Worm (Caenorhabditis elegans): ENCODE data around the gene Y46G5A.38.
A peak's percentile ranks its signal among the peaks of the same experiment; 100 is the strongest.

The Y46G5A.38 gene

DNA sequence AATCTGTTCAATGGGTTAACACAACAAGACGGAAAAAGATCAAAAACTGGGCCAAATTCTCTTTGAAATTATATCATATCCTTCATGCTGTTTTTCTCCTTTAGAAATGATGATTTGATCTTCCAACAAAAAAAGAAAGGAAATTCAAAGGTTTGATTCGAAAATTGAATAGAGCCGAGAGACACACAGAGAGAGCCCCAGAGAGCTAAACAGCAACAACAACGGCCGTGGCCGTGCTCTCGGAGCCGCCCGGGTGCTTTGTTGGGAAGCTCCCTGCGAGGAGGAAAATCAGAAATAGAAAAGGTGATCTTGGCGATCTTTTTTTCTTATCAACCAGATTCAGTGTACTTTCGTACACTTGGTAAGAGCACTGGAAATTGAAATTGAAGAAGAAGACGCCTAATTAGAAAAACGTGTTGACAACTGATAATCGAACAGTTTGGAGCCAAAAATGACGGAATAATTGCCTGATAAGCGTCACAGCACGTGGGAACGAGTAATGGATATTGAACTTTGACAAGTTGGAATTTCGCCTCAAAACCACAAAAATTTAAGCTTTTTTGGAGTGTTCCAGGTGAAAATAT lies 29.5 kb upstream of the Y46G5A.38 start:
- TF ChIP-seq lsy-2 (tag; optimal IDR thresholded peaks at IDR 0.05) (peak in 1 of 2 experiments; percentile 3), elt-2 (tag; optimal IDR thresholded peaks at IDR 0.05) (peak; percentile 63), sup-37 (GFP tag; optimal IDR thresholded peaks at IDR 0.05) (no peak), pag-3 (tag; optimal IDR thresholded peaks at IDR 0.05; ENCODE audit: borderline replicate concordance, insufficient read depth) (no peak), lin-15B (tag; optimal IDR thresholded peaks at IDR 0.05) (no peak), fkh-10 (GFP tag; optimal IDR thresholded peaks at IDR 0.05) (peak; percentile 10), xbp-1 (tag; optimal IDR thresholded peaks at IDR 0.05) (no peak), grh-1 (GFP tag; IDR thresholded peaks at IDR 0.05) (no peak), swsn-7 (tag; optimal IDR thresholded peaks at IDR 0.05) (no peak), aha-1 (tag; optimal IDR thresholded peaks at IDR 0.05) (no peak), tlp-1 (tag; optimal IDR thresholded peaks at IDR 0.05) (no peak), dpl-1 (GFP tag; optimal IDR thresholded peaks at IDR 0.05) (no peak), lin-14 (GFP tag; optimal IDR thresholded peaks at IDR 0.05) (peak; percentile 52), nhr-20 (tag; optimal IDR thresholded peaks at IDR 0.05) (no peak), ztf-11 (tag; optimal IDR thresholded peaks at IDR 0.05) (no peak), zip-4 (GFP tag; optimal IDR thresholded peaks at IDR 0.05) (no peak), unc-62 (GFP tag; optimal IDR thresholded peaks at IDR 0.05) (no peak), zag-1 (tag; optimal IDR thresholded peaks at IDR 0.05) (no peak), hlh-4 (tag; optimal IDR thresholded peaks at IDR 0.05) (no peak), ets-5 (GFP tag; IDR thresholded peaks at IDR 0.05) (no peak), mdl-1 (tag; optimal IDR thresholded peaks at IDR 0.05) (no peak), nhr-90 (tag; optimal IDR thresholded peaks at IDR 0.05; ENCODE audit: poor library complexity) (no peak), blmp-1 (tag; optimal IDR thresholded peaks at IDR 0.05) (no peak), nhr-237 (tag; optimal IDR thresholded peaks at IDR 0.05) (no peak), fkh-4 (tag; optimal IDR thresholded peaks at IDR 0.05; ENCODE audit: borderline replicate concordance) (no peak), pax-3 (tag; optimal IDR thresholded peaks at IDR 0.05) (no peak), nhr-71 (tag; optimal IDR thresholded peaks at IDR 0.05) (peak; percentile 13), rnt-1 (tag; optimal IDR thresholded peaks at IDR 0.05) (peak; percentile 20), F16B12.6 (tag; optimal IDR thresholded peaks at IDR 0.05) (no peak), C04F5.9 (tag; optimal IDR thresholded peaks at IDR 0.05) (no peak), lin-35 (GFP tag; optimal IDR thresholded peaks at IDR 0.05) (peak in 1 of 2 experiments; percentile 2), hpl-2 (GFP tag; optimal IDR thresholded peaks at IDR 0.05) (no peak), hlh-17 (GFP tag; optimal IDR thresholded peaks at IDR 0.05; ENCODE audit: borderline replicate concordance) (no peak), nhr-11 (tag; optimal IDR thresholded peaks at IDR 0.05) (no peak), efl-1 (optimal IDR thresholded peaks at IDR 0.05) (no peak), efl-1 (GFP tag; optimal IDR thresholded peaks at IDR 0.05 in 1 of 2) (peak in 1 of 2 experiments; percentile 15), nhr-47 (tag; optimal IDR thresholded peaks at IDR 0.05) (peak; percentile 32), elt-3 (tag; optimal IDR thresholded peaks at IDR 0.05) (no peak), ces-1 (GFP tag; optimal IDR thresholded peaks at IDR 0.05) (no peak), alr-1 (tag; optimal IDR thresholded peaks at IDR 0.05; ENCODE audit: borderline replicate concordance) (no peak)

DNA sequence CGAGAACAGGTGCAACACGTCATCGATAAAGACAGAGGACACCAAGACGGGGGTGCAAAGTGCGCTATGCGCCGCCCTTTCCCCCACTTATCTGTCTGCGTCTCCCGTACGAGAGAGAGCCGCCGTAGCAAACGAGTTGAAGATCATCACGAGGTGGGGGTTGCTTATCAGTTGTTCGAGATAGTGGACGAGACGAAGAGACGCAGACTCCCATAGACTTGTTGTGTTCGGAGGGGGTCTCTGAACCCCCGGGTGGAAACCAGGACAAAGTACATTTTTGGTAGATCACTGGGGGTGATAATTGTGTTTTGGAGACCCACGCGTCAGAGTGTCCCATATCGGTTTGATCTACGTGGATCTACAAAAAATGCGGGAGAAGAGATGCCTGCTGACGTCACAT lies 28.0 kb upstream of the Y46G5A.38 start:
- TF ChIP-seq unc-62 (GFP tag; optimal IDR thresholded peaks at IDR 0.05): no peak
- peak; percentile 94 for TF ChIP-seq nhr-19 (GFP tag; conservative IDR thresholded peaks at IDR 0.05)
- no peak for TF ChIP-seq fkh-4 (tag; optimal IDR thresholded peaks at IDR 0.05; ENCODE audit: borderline replicate concordance)
- peak; percentile 94 for TF ChIP-seq nhr-90 (tag; optimal IDR thresholded peaks at IDR 0.05; ENCODE audit: poor library complexity)
- TF ChIP-seq ztf-11 (tag; optimal IDR thresholded peaks at IDR 0.05): no peak
- no peak for TF ChIP-seq nhr-28 (tag; optimal IDR thresholded peaks at IDR 0.05)
- no peak for TF ChIP-seq ces-1 (GFP tag; optimal IDR thresholded peaks at IDR 0.05)
- no peak for TF ChIP-seq nhr-84 (tag; optimal IDR thresholded peaks at IDR 0.05)
- TF ChIP-seq lir-3 (tag; optimal IDR thresholded peaks at IDR 0.05; ENCODE audit: poor library complexity): no peak
- TF ChIP-seq lin-14 (GFP tag; optimal IDR thresholded peaks at IDR 0.05): peak; percentile 96
- TF ChIP-seq ceh-82 (tag; optimal IDR thresholded peaks at IDR 0.05): peak in 2 of 3 experiments; percentile 4 to 47
- TF ChIP-seq zag-1 (tag; optimal IDR thresholded peaks at IDR 0.05): no peak
- TF ChIP-seq elt-2 (tag; optimal IDR thresholded peaks at IDR 0.05): peak; percentile 95
- peak; percentile 76 for TF ChIP-seq nhr-77 (tag; optimal IDR thresholded peaks at IDR 0.05)
- TF ChIP-seq nhr-12 (tag; optimal IDR thresholded peaks at IDR 0.05): no peak
- peak; percentile 87 for TF ChIP-seq nhr-47 (tag; optimal IDR thresholded peaks at IDR 0.05)
- peak; percentile 48 for TF ChIP-seq mef-2 (tag; optimal IDR thresholded peaks at IDR 0.05)
- TF ChIP-seq unc-98 (GFP tag; IDR thresholded peaks at IDR 0.05): peak; percentile 66
- no peak for TF ChIP-seq sup-37 (GFP tag; optimal IDR thresholded peaks at IDR 0.05)
- TF ChIP-seq egl-27 (tag; optimal IDR thresholded peaks at IDR 0.05): peak in 1 of 2 experiments; percentile 80
- peak; percentile 79 to 80 for TF ChIP-seq lsy-2 (tag; optimal IDR thresholded peaks at IDR 0.05)
